Fruit fly (Drosophila melanogaster) whole organism, wandering third instar larva: ENCODE measurements around the gene Ca-Ma2d.

Source experiments
- Abd-B ChIP-seq: fragments of >200 bp; optimal IDR thresholded peaks from 2 replicates; lab custom pipeline; 2017; ENCODE audit warnings: missing biosample characterization, missing genetic modification characterization
- CG32264 ChIP-seq: fragments of 200-800 bp; sonication (Bioruptor generic); optimal IDR thresholded peaks from 2 replicates; lab custom pipeline; 2016; ENCODE audit warnings: missing biosample characterization, missing genetic modification characterization
- CG9705 ChIP-seq: fragments of 200-800 bp; sonication (Bioruptor generic); optimal IDR thresholded peaks from 2 replicates; lab custom pipeline; 2018; ENCODE audit warnings: missing biosample characterization, mild to moderate bottlenecking, missing genetic modification characterization
- CrebA ChIP-seq: fragments of 200-800 bp; sonication (Bioruptor generic); optimal IDR thresholded peaks from 2 replicates; lab custom pipeline; 2016; ENCODE audit warnings: missing biosample characterization, mild to moderate bottlenecking, missing genetic modification characterization, borderline replicate concordance
- Dfd ChIP-seq: fragments of >200 bp; optimal IDR thresholded peaks from 2 replicates; lab custom pipeline; 2017; ENCODE audit warnings: missing biosample characterization, missing genetic modification characterization
- Dif ChIP-seq: fragments of 200-275, 200-300 bp; sonication (Bioruptor generic); optimal IDR thresholded peaks from 2 replicates; lab custom pipeline; 2018; ENCODE audit warnings: missing biosample characterization, missing genetic modification characterization; ENCODE audit not compliant: partially characterized antibody
- GATAd ChIP-seq: sonication (Bioruptor generic); optimal IDR thresholded peaks from 2 replicates; lab custom pipeline; 2016; ENCODE audit warnings: missing biosample characterization, missing genetic modification characterization
- HLH106 ChIP-seq: fragments of 200-800 bp; optimal IDR thresholded peaks from 3 replicates; lab custom pipeline; 2019; ENCODE audit warnings: missing biosample characterization, mild to moderate bottlenecking, missing genetic modification characterization, moderate library complexity
- Hnf4 ChIP-seq: fragments of 200-800 bp; sonication (Bioruptor generic); optimal IDR thresholded peaks from 2 replicates; lab custom pipeline; 2016; ENCODE audit warnings: missing biosample characterization, mild to moderate bottlenecking, missing genetic modification characterization
- Hr78 ChIP-seq: fragments of >200 bp; optimal IDR thresholded peaks from 2 replicates; lab custom pipeline; 2017; ENCODE audit warnings: missing biosample characterization, missing genetic modification characterization
- Hr83 ChIP-seq: fragments of 200-300 bp; sonication (Bioruptor generic); optimal IDR thresholded peaks from 2 replicates; lab custom pipeline; 2016; ENCODE audit warnings: missing biosample characterization, mild to moderate bottlenecking, missing genetic modification characterization, moderate library complexity; ENCODE audit not compliant: poor library complexity, severe bottlenecking
- Jra ChIP-seq: sonication (Bioruptor generic); optimal IDR thresholded peaks from 2 replicates; lab custom pipeline; 2016; ENCODE audit warnings: missing biosample characterization, missing genetic modification characterization
- Mio ChIP-seq: sonication (Bioruptor generic); optimal IDR thresholded peaks from 2 replicates; lab custom pipeline; 2016; ENCODE audit warnings: missing biosample characterization, missing genetic modification characterization
- Myc ChIP-seq: fragments of >200 bp; optimal IDR thresholded peaks from 2 replicates; lab custom pipeline; 2017
- N ChIP-seq: fragments of >200 bp; optimal IDR thresholded peaks from 2 replicates; lab custom pipeline; 2018; ENCODE audit warnings: missing biosample characterization, missing external identifiers, missing genetic modification characterization
- OdsH ChIP-seq: fragments of 200-800 bp; sonication (Bioruptor generic); optimal IDR thresholded peaks from 2 replicates; lab custom pipeline; 2016; ENCODE audit warnings: missing biosample characterization, mild to moderate bottlenecking, missing genetic modification characterization
- Rel ChIP-seq, 2 experiments: fragments of 200-800 bp; sonication (Bioruptor generic) in 1 of 2; optimal IDR thresholded peaks; 2 replicates in 1 of 2; 3 replicates in 1 of 2; lab custom pipeline; 2016 to 2019; ENCODE audit warnings: mild to moderate bottlenecking in 2 of 2, missing biosample characterization in 2 of 2, missing genetic modification characterization in 2 of 2, moderate library complexity in 1 of 2
- Sp1 ChIP-seq: fragments of 200-800 bp; sonication (Bioruptor generic); optimal IDR thresholded peaks from 3 replicates; lab custom pipeline; 2019; ENCODE audit warnings: missing biosample characterization, mild to moderate bottlenecking, missing genetic modification characterization, moderate library complexity
- Vsx2 ChIP-seq: fragments of 200-300, 225-300 bp; sonication (Bioruptor generic); optimal IDR thresholded peaks from 2 replicates; lab custom pipeline; 2018; ENCODE audit warnings: missing biosample characterization, missing genetic modification characterization; ENCODE audit not compliant: partially characterized antibody
- br ChIP-seq: fragments of 200-800 bp; sonication (Bioruptor generic); optimal IDR thresholded peaks from 2 replicates; lab custom pipeline; 2016; ENCODE audit warnings: missing biosample characterization, missing genetic modification characterization
- brk ChIP-seq: fragments of 200-800 bp; sonication (Bioruptor generic); optimal IDR thresholded peaks from 2 replicates; lab custom pipeline; 2016; ENCODE audit warnings: missing biosample characterization, mild to moderate bottlenecking, missing genetic modification characterization
- dl ChIP-seq, 2 experiments: fragments of 175-275, 200-275 bp in 1 of 2; fragments of 200-275 bp in 1 of 2; sonication (Bioruptor generic); optimal IDR thresholded peaks; lab custom pipeline; 2018; ENCODE audit warnings: mild to moderate bottlenecking in 2 of 2, missing biosample characterization in 2 of 2, missing genetic modification characterization in 2 of 2, moderate library complexity in 2 of 2; ENCODE audit not compliant: partially characterized antibody in 2 of 2, insufficient read depth in 1 of 2
- dmrt93B ChIP-seq: fragments of 200-800 bp; sonication (Bioruptor generic); optimal IDR thresholded peaks from 2 replicates; lab custom pipeline; 2018; ENCODE audit warnings: missing biosample characterization, mild to moderate bottlenecking, missing genetic modification characterization
- dsf ChIP-seq: sonication (Bioruptor generic); optimal IDR thresholded peaks from 2 replicates; lab custom pipeline; 2016; ENCODE audit warnings: missing biosample characterization, missing genetic modification characterization, borderline replicate concordance
- ey ChIP-seq: fragments of 200-800 bp; sonication (Bioruptor generic); optimal IDR thresholded peaks from 2 replicates; lab custom pipeline; 2016; ENCODE audit warnings: missing biosample characterization, missing genetic modification characterization
- foxo ChIP-seq, 2 experiments: fragments of 200-800 bp; sonication (Bioruptor generic); optimal IDR thresholded peaks; 2 replicates in 1 of 2; 3 replicates in 1 of 2; lab custom pipeline; 2016 to 2017; ENCODE audit warnings: missing biosample characterization in 2 of 2, missing genetic modification characterization in 2 of 2
- fru ChIP-seq: fragments of 200-800 bp; sonication (Bioruptor generic); optimal IDR thresholded peaks from 3 replicates; lab custom pipeline; 2016; ENCODE audit warnings: missing biosample characterization, mild to moderate bottlenecking, missing genetic modification characterization
- h ChIP-seq: fragments of 200-800 bp; sonication (Bioruptor generic); optimal IDR thresholded peaks from 3 replicates; lab custom pipeline; 2016; ENCODE audit warnings: missing biosample characterization, mild to moderate bottlenecking, missing genetic modification characterization
- jim ChIP-seq: fragments of 175-275, 200-325 bp; sonication (Bioruptor generic); optimal IDR thresholded peaks from 2 replicates; lab custom pipeline; 2016; ENCODE audit warnings: missing biosample characterization, mild to moderate bottlenecking, missing genetic modification characterization
- lola ChIP-seq: fragments of >200 bp; optimal IDR thresholded peaks from 2 replicates; lab custom pipeline; 2017; ENCODE audit warnings: missing biosample characterization, missing genetic modification characterization
- pan ChIP-seq: fragments of >200 bp; optimal IDR thresholded peaks from 2 replicates; lab custom pipeline; 2017
- psq ChIP-seq: fragments of 200-800 bp; sonication (Bioruptor generic); optimal IDR thresholded peaks from 3 replicates; lab custom pipeline; 2017; ENCODE audit warnings: missing biosample characterization, mild to moderate bottlenecking, missing genetic modification characterization, moderate library complexity
- rgr ChIP-seq: fragments of 200-800 bp; sonication (Bioruptor generic); optimal IDR thresholded peaks from 3 replicates; lab custom pipeline; 2016; ENCODE audit warnings: missing biosample characterization, mild to moderate bottlenecking, missing genetic modification characterization
- sage ChIP-seq: fragments of 200-800 bp; sonication (Bioruptor generic); optimal IDR thresholded peaks from 2 replicates; lab custom pipeline; 2016; ENCODE audit warnings: missing biosample characterization, mild to moderate bottlenecking, missing genetic modification characterization
- sv ChIP-seq: fragments of 200-800 bp; sonication (Bioruptor generic); optimal IDR thresholded peaks from 3 replicates; lab custom pipeline; 2016; ENCODE audit warnings: missing biosample characterization, missing genetic modification characterization
- tai ChIP-seq: sonication (Bioruptor generic); optimal IDR thresholded peaks from 2 replicates; lab custom pipeline; 2016; ENCODE audit warnings: missing biosample characterization, missing genetic modification characterization
- usp ChIP-seq: fragments of >200 bp; optimal IDR thresholded peaks from 2 replicates; lab custom pipeline; 2017; ENCODE audit warnings: missing biosample characterization, missing genetic modification characterization
- woc ChIP-seq: sonication (Bioruptor generic); optimal IDR thresholded peaks from 2 replicates; lab custom pipeline; 2016; ENCODE audit warnings: missing biosample characterization, mild to moderate bottlenecking, missing genetic modification characterization

Ca-Ma2d gene

DNA sequence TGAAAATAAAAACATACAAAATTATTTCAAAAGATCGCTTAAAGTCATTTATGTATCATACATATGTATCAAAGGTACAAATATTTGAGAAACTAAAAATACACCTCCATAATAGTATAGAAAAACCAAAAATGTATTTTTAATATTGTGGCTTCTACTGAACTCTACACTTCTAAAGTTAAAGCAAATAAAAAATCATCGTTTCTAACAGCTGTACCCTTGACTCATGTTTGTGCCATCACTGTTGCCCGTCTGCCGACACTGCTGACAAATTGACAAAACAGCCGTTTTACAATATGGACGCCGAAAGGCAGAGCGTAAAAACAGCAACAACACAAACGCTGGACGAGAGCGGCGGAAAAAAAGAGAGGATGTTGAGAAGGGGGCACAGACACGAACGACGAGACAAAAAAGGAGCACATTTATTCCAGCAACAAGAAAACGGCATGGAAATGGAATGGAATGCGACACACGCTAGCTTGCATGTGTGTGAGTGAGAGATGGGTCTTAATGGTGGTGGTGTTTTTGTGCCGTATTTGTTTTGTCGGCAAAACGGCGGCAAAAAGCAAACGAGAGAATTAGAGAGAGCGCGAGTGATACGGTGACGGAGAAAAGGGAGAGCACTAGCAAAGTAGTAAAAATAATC is 55.2 kb downstream of the Ca-Ma2d start (continued):
- TF ChIP-seq Hr83, result peak; percentile 57
- TF ChIP-seq GATAd (GFP tag; lab: Kevin White, UChicago), result no peak

DNA sequence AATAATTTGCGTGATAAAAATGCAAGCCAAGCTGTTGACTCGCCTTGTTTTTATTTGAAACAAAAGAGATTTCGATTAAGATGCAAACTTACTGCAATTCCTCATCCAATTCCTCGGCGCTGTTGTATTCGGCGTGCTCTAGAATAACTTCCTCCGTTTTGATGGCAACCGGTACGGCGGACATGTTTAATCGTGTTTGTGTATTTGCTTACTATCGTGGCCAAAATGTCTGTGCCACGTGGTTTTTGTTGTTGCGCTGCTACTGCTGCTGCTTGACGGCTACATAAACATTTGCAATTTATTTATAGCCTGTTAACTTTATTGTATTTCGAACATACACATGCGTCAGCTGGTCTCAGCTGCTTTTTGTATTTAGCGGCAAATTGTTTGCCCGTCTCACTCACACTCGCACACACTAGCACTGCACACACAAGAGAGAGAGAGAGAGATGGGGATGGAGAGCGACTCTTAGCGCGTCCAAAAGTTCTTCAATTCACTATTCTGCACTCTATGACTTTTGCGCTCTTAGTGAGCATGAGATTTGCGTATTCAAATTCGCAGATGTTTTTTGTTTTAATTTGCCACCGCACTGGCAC is 55.8 kb downstream of the Ca-Ma2d start:
- TF ChIP-seq dl (GFP tag; optimal IDR thresholded peaks at IDR 0.05; lab: Kevin White, UChicago; ENCODE audit: insufficient read depth in 1 of 2, partially characterized antibody in 2 of 2) (peak in 1 of 2 experiments; percentile 18), CG32264 (GFP tag; lab: Kevin White, UChicago) (no peak)

DNA sequence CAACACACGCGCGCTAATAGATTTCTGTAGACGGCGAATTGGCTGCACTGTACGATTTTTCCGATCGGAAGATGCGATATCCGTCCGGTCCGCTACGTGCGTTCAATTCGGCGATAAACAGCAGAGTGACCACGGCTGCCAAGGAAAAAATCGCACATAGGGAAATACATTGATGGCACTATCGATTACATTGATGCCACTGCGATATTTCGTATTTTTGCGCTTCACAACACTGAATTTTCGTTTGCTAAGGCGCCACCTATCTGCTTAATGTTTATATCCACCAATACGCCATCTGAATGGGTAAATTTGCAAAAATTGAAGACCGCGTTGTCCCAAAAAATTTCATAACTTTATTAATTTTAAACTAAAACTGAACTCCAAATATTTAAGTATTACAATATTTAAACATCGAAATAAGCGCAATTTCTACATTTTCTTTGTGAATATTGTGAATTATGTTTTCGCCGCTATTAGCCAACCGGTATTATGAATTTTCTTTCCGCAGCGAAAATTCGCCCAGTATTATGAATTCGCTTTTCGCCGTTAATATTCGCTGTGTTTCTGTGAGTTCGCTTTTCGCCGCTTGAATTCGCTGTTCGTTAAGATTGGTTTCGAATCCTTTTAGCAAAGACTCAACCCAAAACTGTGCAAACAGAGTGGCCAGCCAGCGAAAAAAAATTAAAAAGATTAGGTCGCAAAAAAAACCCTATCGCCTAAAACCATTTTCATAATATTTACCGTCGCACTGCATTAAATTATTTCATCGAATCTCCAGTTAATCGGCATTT is 56.5 kb downstream of the Ca-Ma2d start, which contains the start of the genes crp and pkaap:
TSS of gene crp (minus strand) at position 129 of the 791 bp plus-strand sequence.
TSS of gene pkaap (plus strand) at position 689 of the 791 bp plus-strand sequence.
- TF ChIP-seq Vsx2 (GFP tag; lab: Kevin White, UChicago) (peak; percentile 98), sv (GFP tag; lab: Kevin White, UChicago) (peak; percentile 93), psq (GFP tag; lab: Kevin White, UChicago) (peak; percentile 34), Dif (GFP tag; lab: Kevin White, UChicago) (peak; percentile 84), sage (GFP tag; lab: Kevin White, UChicago) (peak; percentile 63), GATAd (GFP tag; lab: Kevin White, UChicago) (peak; percentile 64), fru (peak; percentile 73), Mio (GFP tag; lab: Kevin White, UChicago) (peak; percentile 53), N (GFP tag; lab: Kevin White, UChicago) (no peak), foxo (GFP tag; optimal IDR thresholded peaks at IDR 0.05; lab: Kevin White, UChicago) (peak; percentile 66 to 88), Hr78 (GFP tag; lab: Kevin White, UChicago) (no peak), dsf (peak; percentile 73), dl (GFP tag; optimal IDR thresholded peaks at IDR 0.05; lab: Kevin White, UChicago; ENCODE audit: insufficient read depth in 1 of 2, partially characterized antibody in 2 of 2) (peak in 1 of 2 experiments; percentile 62), usp (GFP tag; lab: Kevin White, UChicago) (no peak), Abd-B (GFP tag; lab: Kevin White, UChicago) (no peak), rgr (GFP tag; lab: Kevin White, UChicago) (peak; percentile 86), lola (GFP tag; lab: Kevin White, UChicago) (no peak), Dfd (no peak), Rel (GFP tag; optimal IDR thresholded peaks at IDR 0.05; lab: Kevin White, UChicago) (peak; percentile 51), Rel (tag; optimal IDR thresholded peaks at IDR 0.05; lab: Kevin White, UChicago) (peak; percentile 47), Hnf4 (peak; percentile 92), Jra (GFP tag; lab: Kevin White, UChicago) (peak; percentile 85), CG32264 (GFP tag; lab: Kevin White, UChicago) (peak; percentile 44), Sp1 (peak; percentile 61), Myc (lab: Kevin White, UChicago) (peak; percentile 86), Hr83 (peak; percentile 97), br (GFP tag; lab: Kevin White, UChicago) (peak; percentile 76), brk (GFP tag; lab: Kevin White, UChicago) (peak; percentile 80), CrebA (GFP tag; lab: Kevin White, UChicago) (no peak), jim (GFP tag; lab: Kevin White, UChicago) (peak; percentile 90), HLH106 (tag; lab: Kevin White, UChicago) (peak; percentile 64), pan (lab: Kevin White, UChicago) (no peak), h (GFP tag; lab: Kevin White, UChicago) (peak; percentile 86), tai (peak; percentile 97), woc (GFP tag; lab: Kevin White, UChicago) (peak; percentile 48), dmrt93B (peak; percentile 42), OdsH (GFP tag; lab: Kevin White, UChicago) (peak; percentile 74), CG9705 (peak; percentile 58), ey (GFP tag; lab: Kevin White, UChicago) (peak; percentile 76)
- TF ChIP-seq, all 38 proteins: peak for 30
